Worm (Caenorhabditis elegans): ENCODE data around the gene Y57E12AR.1.

DNA sequence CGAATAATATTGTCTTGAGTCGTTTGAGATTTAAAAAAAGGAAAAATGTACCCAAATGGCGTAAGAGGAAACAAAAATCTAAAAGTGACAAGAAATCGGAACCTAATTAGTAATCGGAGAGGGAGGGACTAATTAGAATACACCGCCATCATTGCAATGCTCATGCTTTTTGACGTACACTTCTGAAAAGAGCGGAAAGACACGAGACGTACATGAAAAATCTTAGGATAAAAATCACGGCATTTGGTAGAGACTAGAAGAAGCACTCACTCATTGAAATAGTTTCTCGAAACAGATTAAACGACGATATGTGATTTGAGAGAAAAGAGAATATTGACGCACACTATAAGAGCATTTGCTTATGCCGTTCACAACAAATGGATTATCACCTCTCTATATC is 42.1 kb downstream of the Y57E12AR.1 start:
- TF ChIP-seq nhr-25 (tag; optimal IDR thresholded peaks at IDR 0.05) (no peak), nhr-28 (tag; optimal IDR thresholded peaks at IDR 0.05) (no peak), pha-4 (tag; optimal IDR thresholded peaks at IDR 0.05) (no peak), ztf-4 (tag; optimal IDR thresholded peaks at IDR 0.05) (no peak), nhr-67 (tag; optimal IDR thresholded peaks at IDR 0.05) (no peak), elt-3 (tag; optimal IDR thresholded peaks at IDR 0.05) (no peak)

Data from whole organism, L3 larva.